Fruit fly (Drosophila melanogaster): ENCODE results near the gene robl37BC.

The robl37BC gene

dm6 chr2L:19021278-19022220 is 10.9 kb downstream of the robl37BC start (continued):
- TF ChIP-seq B-H2 (GFP tag; optimal IDR thresholded peaks at IDR 0.05) (peak; percentile 83), ham (GFP tag; IDR thresholded peaks at IDR 0.05) (no peak), dimm (GFP tag; IDR thresholded peaks at IDR 0.05) (no peak), bcd (GFP tag; optimal IDR thresholded peaks at IDR 0.05) (peak; percentile 70), Atf-2 (GFP tag; optimal IDR thresholded peaks at IDR 0.05) (peak; percentile 1), NK7.1 (GFP tag; optimal IDR thresholded peaks at IDR 0.05) (no peak), pros (GFP tag; optimal IDR thresholded peaks at IDR 0.05) (no peak), CG4328 (GFP tag; optimal IDR thresholded peaks at IDR 0.05) (peak; percentile 55), crol (GFP tag; IDR thresholded peaks at IDR 0.05) (peak; percentile 91), Rfx (GFP tag; IDR thresholded peaks at IDR 0.05) (peak; percentile 81), CG17385 (GFP tag; optimal IDR thresholded peaks at IDR 0.05) (peak; percentile 83), gce (GFP tag; IDR thresholded peaks at IDR 0.05) (peak; percentile 59; the same call in 1 of the 3 replicates), klu (GFP tag; IDR thresholded peaks at IDR 0.05) (peak; percentile 66; the same call in 1 of the 2 replicates), Awh (GFP tag; IDR thresholded peaks at IDR 0.05) (0 out of 2 replicates have a peak, but pooled peaks have one; percentile 34), CG18619 (GFP tag; optimal IDR thresholded peaks at IDR 0.05) (peak; percentile 84), Asciz (GFP tag; optimal IDR thresholded peaks at IDR 0.05) (peak; percentile 72), Meics (GFP tag; optimal IDR thresholded peaks at IDR 0.05) (peak; percentile 83), CG10274 (GFP tag; optimal IDR thresholded peaks at IDR 0.05) (peak; percentile 11), CG6765 (GFP tag; optimal IDR thresholded peaks at IDR 0.05) (peak; percentile 23), lbe (GFP tag; optimal IDR thresholded peaks at IDR 0.05) (peak; percentile 65), Jarid2 (GFP tag; optimal IDR thresholded peaks at IDR 0.05) (peak; percentile 41), Bteb2 (GFP tag; optimal IDR thresholded peaks at IDR 0.05) (peak; percentile 1), Dll (GFP tag; IDR thresholded peaks at IDR 0.05; ENCODE audit: partially characterized antibody) (no peak), bab2 (GFP tag; optimal IDR thresholded peaks at IDR 0.05) (peak; percentile 39), CG15011 (GFP tag; optimal IDR thresholded peaks at IDR 0.05) (peak; percentile 67), Opbp (GFP tag; IDR thresholded peaks at IDR 0.05; ENCODE audit: partially characterized antibody) (no peak), CG7963 (GFP tag; IDR thresholded peaks at IDR 0.05; ENCODE audit: partially characterized antibody) (no peak), CG7839 (tag; optimal IDR thresholded peaks at IDR 0.05) (peak; percentile 85), ab (GFP tag; optimal IDR thresholded peaks at IDR 0.05) (no peak), Nf-YB (GFP tag; optimal IDR thresholded peaks at IDR 0.05) (peak; percentile 58), CG1832 (GFP tag; optimal IDR thresholded peaks at IDR 0.05) (no peak), dm (GFP tag; optimal IDR thresholded peaks at IDR 0.05) (no peak), chif (GFP tag; optimal IDR thresholded peaks at IDR 0.05) (peak; percentile 1 to 50), Side (GFP tag; optimal IDR thresholded peaks at IDR 0.05) (no peak), Hey (tag; optimal IDR thresholded peaks at IDR 0.05) (peak; percentile 89), Ada2b (GFP tag; IDR thresholded peaks at IDR 0.05) (peak; percentile 65), pzg (GFP tag; optimal IDR thresholded peaks at IDR 0.05) (no peak), CG6683 (GFP tag; optimal IDR thresholded peaks at IDR 0.05) (peak; percentile 63), Rx (GFP tag; IDR thresholded peaks at IDR 0.05) (no peak), lov (optimal IDR thresholded peaks at IDR 0.05) (no peak), lov (GFP tag; IDR thresholded peaks at IDR 0.05) (no peak), Fer3 (tag; optimal IDR thresholded peaks at IDR 0.05) (peak; percentile 68), tio (GFP tag; optimal IDR thresholded peaks at IDR 0.05) (peak; percentile 67), fd3F (GFP tag; optimal IDR thresholded peaks at IDR 0.05) (peak; percentile 80), ash1 (GFP tag; optimal IDR thresholded peaks at IDR 0.05) (no peak), so (GFP tag; IDR thresholded peaks at IDR 0.05) (peak; percentile 78; the same call in 2 of the 3 replicates), CG17186 (GFP tag; optimal IDR thresholded peaks at IDR 0.05) (no peak), CG2875 (GFP tag; optimal IDR thresholded peaks at IDR 0.05) (peak; percentile 68)

Measured in whole organism, embryonic.